Worm (Caenorhabditis elegans): ENCODE data around the gene fbxa-137.
"Not testable (repeated sequence)": the region's sequence is repeated elsewhere in the genome, so short reads cannot be mapped to it uniquely, and the experiment has no call there.

DNA sequence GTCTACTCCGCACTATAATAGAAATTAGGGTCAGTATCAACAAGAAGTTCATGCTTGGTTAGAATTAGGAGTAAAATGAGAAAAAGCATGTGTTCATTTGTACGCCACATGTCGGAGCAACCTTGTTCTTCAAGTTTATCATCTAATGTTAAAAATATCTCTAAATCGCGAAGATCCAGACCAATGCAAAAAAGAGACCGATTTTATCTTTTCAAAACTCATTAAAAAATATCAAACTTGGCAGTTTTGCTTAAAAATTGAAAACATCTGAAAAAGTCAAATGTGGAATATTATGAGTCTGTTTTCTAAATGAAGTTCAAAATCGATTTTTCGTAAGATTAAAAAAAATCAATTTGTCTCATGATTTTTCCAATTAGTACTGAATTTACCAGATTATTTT, 42.4 kb downstream of the fbxa-137 start, which contains the start of gene Y19D10B.6:
- TF ChIP-seq mec-3 (tag; optimal IDR thresholded peaks at IDR 0.05; ENCODE audit: borderline replicate concordance); ama-1 (optimal IDR thresholded peaks at IDR 0.05); ztf-16 (tag; optimal IDR thresholded peaks at IDR 0.05); pha-4 (tag; optimal IDR thresholded peaks at IDR 0.05); ceh-14 (tag; optimal IDR thresholded peaks at IDR 0.05); fkh-10 (GFP tag; optimal IDR thresholded peaks at IDR 0.05); sdc-2 (tag; optimal IDR thresholded peaks at IDR 0.05); odd-2 (tag; optimal IDR thresholded peaks at IDR 0.05); dve-1 (tag; optimal IDR thresholded peaks at IDR 0.05); gmeb-2 (tag; optimal IDR thresholded peaks at IDR 0.05); nfya-1 (tag; optimal IDR thresholded peaks at IDR 0.05); lin-11 (tag; optimal IDR thresholded peaks at IDR 0.05): not testable (repeated sequence)

Measured in whole organism, late embryonic.